Worm (Caenorhabditis elegans): Measurements from ENCODE around the gene R08F11.7.

Gene R08F11.7

DNA sequence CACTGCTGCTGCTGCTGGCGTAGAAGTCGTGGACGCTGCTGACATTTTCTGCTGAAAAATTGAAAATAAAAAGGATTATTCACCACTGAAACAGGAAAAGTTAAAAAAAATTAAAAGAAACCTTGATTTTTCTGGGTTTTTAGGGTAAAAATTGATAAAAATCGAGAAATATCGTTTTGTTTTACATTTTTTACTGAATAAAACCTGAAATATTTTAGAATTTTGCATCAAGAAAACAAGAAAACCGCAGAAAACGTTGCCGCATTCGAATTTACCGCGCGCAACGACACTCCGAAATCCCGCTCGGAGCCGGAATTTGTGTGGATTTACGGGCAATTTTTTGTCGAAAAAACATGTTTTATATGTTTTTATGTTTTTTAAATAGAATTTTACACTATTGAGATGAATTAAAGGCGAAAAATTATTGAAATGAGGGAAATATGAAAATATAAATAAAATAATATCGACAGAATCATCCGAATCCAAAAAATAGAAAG is 30.4 kb upstream of the R08F11.7 start, which contains the start of gene chk-1 (continued):
- TF ChIP-seq nhr-90 (tag; optimal IDR thresholded peaks at IDR 0.05; ENCODE audit: poor library complexity) (peak; percentile 48), nhr-71 (tag; optimal IDR thresholded peaks at IDR 0.05) (peak; percentile 77), sox-4 (tag; optimal IDR thresholded peaks at IDR 0.05) (no peak), lin-39 (tag; optimal IDR thresholded peaks at IDR 0.05) (peak; percentile 40), skn-1 (tag; optimal IDR thresholded peaks at IDR 0.05) (peak; percentile 88), nhr-20 (tag; optimal IDR thresholded peaks at IDR 0.05) (peak; percentile 69), nhr-77 (tag; optimal IDR thresholded peaks at IDR 0.05) (peak; percentile 22), unc-86 (tag; optimal IDR thresholded peaks at IDR 0.05) (peak; percentile 26), efl-3 (GFP tag; optimal IDR thresholded peaks at IDR 0.05) (no peak), ceh-8 (GFP tag; optimal IDR thresholded peaks at IDR 0.05) (peak; percentile 16), nhr-76 (tag; optimal IDR thresholded peaks at IDR 0.05) (no peak), pax-3 (tag; optimal IDR thresholded peaks at IDR 0.05) (no peak), swsn-7 (tag; optimal IDR thresholded peaks at IDR 0.05) (peak; percentile 71), mep-1 (tag; optimal IDR thresholded peaks at IDR 0.05) (peak; percentile 87), aha-1 (tag; optimal IDR thresholded peaks at IDR 0.05) (no peak), rnt-1 (tag; optimal IDR thresholded peaks at IDR 0.05) (peak; percentile 82), mdl-1 (tag; optimal IDR thresholded peaks at IDR 0.05) (peak in 1 of 2 experiments; percentile 60), snpc-4 (tag; optimal IDR thresholded peaks at IDR 0.05) (peak; percentile 58), ztf-11 (tag; optimal IDR thresholded peaks at IDR 0.05) (peak in 1 of 2 experiments; percentile 29), fkh-8 (tag; optimal IDR thresholded peaks at IDR 0.05) (peak; percentile 69), ets-5 (GFP tag; IDR thresholded peaks at IDR 0.05) (no peak), mab-9 (GFP tag; IDR thresholded peaks at IDR 0.05) (no peak), ceh-82 (tag; optimal IDR thresholded peaks at IDR 0.05) (peak; percentile 55 to 59 (median 57)), lin-13 (GFP tag; optimal IDR thresholded peaks at IDR 0.05) (peak; percentile 32), lin-14 (GFP tag; optimal IDR thresholded peaks at IDR 0.05) (peak; percentile 86), egl-13 (tag; optimal IDR thresholded peaks at IDR 0.05) (peak; percentile 46)

DNA sequence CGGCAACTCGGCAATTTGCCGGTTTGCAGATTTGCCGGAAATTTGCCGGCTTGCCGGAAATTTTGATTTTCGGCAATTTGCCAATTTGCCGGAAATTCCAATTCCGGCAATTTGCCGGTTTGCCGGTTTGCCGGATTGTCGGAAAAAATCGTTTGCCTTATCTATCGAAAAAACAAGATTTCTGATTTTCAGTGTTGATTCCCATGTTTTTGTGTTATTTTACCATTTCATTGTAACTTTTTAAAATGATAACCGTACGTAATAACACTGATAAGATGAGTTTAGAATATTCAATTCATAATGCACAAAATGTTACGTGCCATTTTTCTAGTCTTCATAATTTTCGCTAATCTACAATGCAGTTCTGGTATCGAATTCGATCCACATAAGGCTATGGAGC is 29.0 kb upstream of the R08F11.7 start, which contains the start of gene oac-55:
Gene oac-55 (plus strand): TSS at position 301 of the 400 bp plus-strand sequence.
- no peak for TF ChIP-seq sptf-1 (tag; optimal IDR thresholded peaks at IDR 0.05)
- TF ChIP-seq ceh-88 (GFP tag; IDR thresholded peaks at IDR 0.05), result no peak
- no peak for TF ChIP-seq swsn-7 (tag; optimal IDR thresholded peaks at IDR 0.05)
- no peak for TF ChIP-seq hlh-4 (tag; optimal IDR thresholded peaks at IDR 0.05)
- TF ChIP-seq rnt-1 (tag; optimal IDR thresholded peaks at IDR 0.05), result no peak
- TF ChIP-seq zip-4 (GFP tag; optimal IDR thresholded peaks at IDR 0.05), result no peak
- TF ChIP-seq vab-15 (tag; optimal IDR thresholded peaks at IDR 0.05), result no peak
- TF ChIP-seq ets-5 (GFP tag; IDR thresholded peaks at IDR 0.05), result no peak
- TF ChIP-seq jun-1 (tag; optimal IDR thresholded peaks at IDR 0.05), result no peak
- TF ChIP-seq nhr-76 (tag; optimal IDR thresholded peaks at IDR 0.05), result no peak
- no peak for TF ChIP-seq unc-98 (GFP tag; IDR thresholded peaks at IDR 0.05)

DNA sequence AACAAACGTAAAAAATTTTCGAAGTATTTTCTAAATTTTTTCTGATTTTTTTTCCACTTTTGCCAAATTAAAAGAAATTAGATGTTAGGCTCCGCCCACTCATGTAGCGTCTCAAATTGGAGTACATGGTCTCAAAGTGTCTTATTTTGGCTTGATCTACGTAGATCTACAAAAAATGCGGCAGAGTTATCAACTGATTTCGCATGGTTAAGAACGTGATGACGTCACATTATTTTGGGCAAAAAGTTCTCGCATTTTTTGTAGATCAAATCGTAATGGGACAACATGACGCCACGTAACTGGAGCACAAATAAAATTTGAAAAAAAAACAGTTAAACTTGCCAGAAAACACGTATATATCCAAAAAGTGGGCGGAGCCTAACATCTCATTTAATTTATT is 28.0 kb upstream of the R08F11.7 start:
- TF ChIP-seq snu-23 (GFP tag; optimal IDR thresholded peaks at IDR 0.05) (no peak), nhr-47 (tag; optimal IDR thresholded peaks at IDR 0.05) (no peak), grh-1 (GFP tag; IDR thresholded peaks at IDR 0.05) (no peak), lin-39 (tag; optimal IDR thresholded peaks at IDR 0.05) (no peak), ceh-90 (tag; optimal IDR thresholded peaks at IDR 0.05) (no peak), unc-130 (tag; optimal IDR thresholded peaks at IDR 0.05) (no peak), lin-15B (tag; optimal IDR thresholded peaks at IDR 0.05) (no peak), mef-2 (tag; optimal IDR thresholded peaks at IDR 0.05) (no peak), zag-1 (tag; optimal IDR thresholded peaks at IDR 0.05) (no peak)
